Fruit fly (Drosophila melanogaster) whole organism, embryonic: ENCODE data around the gene dock.
A peak's percentile ranks its signal among the peaks of the same experiment; 100 is the strongest.

Experiments
- Antp ChIP-seq: fragments of 200-800 bp; sonication (Bioruptor generic); optimal IDR thresholded peaks from 3 replicates; lab custom pipeline; 2016; ENCODE audit warnings: missing biosample characterization, missing genetic modification characterization
- Asciz ChIP-seq: fragments of 200-800 bp; sonication (Bioruptor generic); optimal IDR thresholded peaks from 2 replicates; lab custom pipeline; 2017; ENCODE audit warnings: missing biosample characterization, mild to moderate bottlenecking, missing genetic modification characterization, missing genetic modification reagents
- C15 ChIP-seq: fragments of 200-800 bp; sonication (Bioruptor generic); IDR thresholded peaks from 3 replicates; pipeline ENCODE4 v1.3.6; 2022; ENCODE audit warnings: missing biosample characterization, missing genetic modification characterization
- CG10565 ChIP-seq: fragments of 200-800 bp; sonication (Bioruptor generic); optimal IDR thresholded peaks from 3 replicates; lab custom pipeline; 2016; ENCODE audit warnings: missing biosample characterization, mild to moderate bottlenecking, missing genetic modification characterization
- CG10959 ChIP-seq: fragments of 200-800 bp; sonication (Bioruptor generic); IDR thresholded peaks from 2 replicates; pipeline ENCODE4 v1.3.6; 2022; ENCODE audit warnings: missing biosample characterization, missing genetic modification characterization
- CG10979 ChIP-seq: fragments of 200-800 bp; sonication (Bioruptor generic); optimal IDR thresholded peaks from 2 replicates; lab custom pipeline; 2018; ENCODE audit warnings: missing biosample characterization, mild to moderate bottlenecking, missing genetic modification characterization, moderate library complexity
- CG11247 ChIP-seq: fragments of 200-800 bp; sonication (Bioruptor generic); IDR thresholded peaks from 2 replicates; pipeline ENCODE4 v1.3.6; 2022; ENCODE audit warnings: missing biosample characterization, missing genetic modification characterization
- CG11696 ChIP-seq: fragments of 200-800 bp; sonication (Bioruptor generic); IDR thresholded peaks from 2 replicates; pipeline ENCODE4 v1.3.6; 2022; ENCODE audit warnings: missing biosample characterization, missing genetic modification characterization
- CG13424 ChIP-seq: fragments of 200-800 bp; sonication (Bioruptor generic); optimal IDR thresholded peaks from 2 replicates; lab custom pipeline; 2019; ENCODE audit warnings: missing biosample characterization, mild to moderate bottlenecking, missing genetic modification characterization, moderate library complexity
- CG15479 ChIP-seq: fragments of 200-800 bp; sonication (Bioruptor generic); optimal IDR thresholded peaks from 3 replicates; lab custom pipeline; 2019; ENCODE audit warnings: missing biosample characterization, mild to moderate bottlenecking, missing genetic modification characterization, moderate library complexity
- CG17612 ChIP-seq: fragments of 200-800 bp; sonication (Bioruptor generic); IDR thresholded peaks from 2 replicates; pipeline ENCODE4 v1.3.6; 2022; ENCODE audit warnings: missing biosample characterization, missing genetic modification characterization
- CG18476 ChIP-seq: fragments of 200-800 bp; sonication (Bioruptor generic); optimal IDR thresholded peaks from 2 replicates; lab custom pipeline; 2016; ENCODE audit warnings: missing biosample characterization, mild to moderate bottlenecking, missing genetic modification characterization
- CG3065 ChIP-seq: fragments of 200-800 bp; sonication (Bioruptor generic); optimal IDR thresholded peaks from 2 replicates; lab custom pipeline; 2016; ENCODE audit warnings: missing biosample characterization, missing genetic modification characterization
- CG31365 ChIP-seq: fragments of 200-800 bp; sonication (Bioruptor generic); optimal IDR thresholded peaks from 2 replicates; lab custom pipeline; 2018; ENCODE audit warnings: missing biosample characterization, mild to moderate bottlenecking, missing genetic modification characterization
- CG34376 ChIP-seq: fragments of 200-800 bp; sonication (Bioruptor generic); optimal IDR thresholded peaks from 2 replicates; lab custom pipeline; 2018; ENCODE audit warnings: missing biosample characterization, mild to moderate bottlenecking, missing genetic modification characterization
- CG3726 ChIP-seq: fragments of 200-800 bp; sonication (Bioruptor generic); IDR thresholded peaks from 3 replicates; pipeline ENCODE4, ENCODE4 v1.3.6; 2022; ENCODE audit warnings: missing biosample characterization, missing genetic modification characterization
- CG4854 ChIP-seq: fragments of 200-800 bp; sonication (Bioruptor generic); optimal IDR thresholded peaks from 2 replicates; lab custom pipeline; 2016; ENCODE audit warnings: missing biosample characterization, missing genetic modification characterization, inconsistent platforms
- CG7372 ChIP-seq: fragments of 200-800 bp; sonication (Bioruptor generic); IDR thresholded peaks from 2 replicates; pipeline ENCODE4 v1.3.6; 2022; ENCODE audit warnings: missing biosample characterization, missing genetic modification characterization
- CG7987 ChIP-seq: fragments of 200-800 bp; sonication (Bioruptor generic); optimal IDR thresholded peaks from 2 replicates; lab custom pipeline; 2018; ENCODE audit warnings: missing biosample characterization, mild to moderate bottlenecking, missing genetic modification characterization, moderate library complexity
- D19B ChIP-seq: fragments of 200-800 bp; sonication (Bioruptor generic); optimal IDR thresholded peaks from 2 replicates; lab custom pipeline; 2017; ENCODE audit warnings: missing biosample characterization, mild to moderate bottlenecking, missing genetic modification characterization
- Doc2 ChIP-seq: fragments of 200-800 bp; sonication (Bioruptor generic); IDR thresholded peaks from 2 replicates; pipeline ENCODE4 v1.3.6; 2022; ENCODE audit warnings: missing biosample characterization, missing genetic modification characterization
- H15 ChIP-seq: fragments of 200-800 bp; sonication (Bioruptor generic); IDR thresholded peaks from 3 replicates; pipeline ENCODE4 v1.3.6; 2022; ENCODE audit warnings: missing biosample characterization, missing genetic modification characterization
- H2.0 ChIP-seq: fragments of 200-800 bp; sonication (Bioruptor generic); IDR thresholded peaks from 2 replicates; pipeline ENCODE4 v1.3.6; 2022; ENCODE audit warnings: missing biosample characterization, missing genetic modification characterization
- Hsf ChIP-seq: fragments of 200-800 bp; sonication (Bioruptor generic); optimal IDR thresholded peaks from 3 replicates; lab custom pipeline; 2016; ENCODE audit warnings: missing biosample characterization, missing genetic modification characterization
- Med ChIP-seq: fragments of 200-800 bp; sonication (Bioruptor generic); peaks from one replicate; lab custom pipeline; 2016; ENCODE audit warnings: missing biosample characterization, missing genetic modification characterization, mild to moderate bottlenecking, inconsistent platforms, moderate library complexity
- NFAT ChIP-seq: fragments of 200-800 bp; sonication (Bioruptor generic); IDR thresholded peaks from 2 replicates; pipeline ENCODE4 v1.3.6; 2022; ENCODE audit warnings: missing biosample characterization, missing genetic modification characterization
- ac ChIP-seq: fragments of 200-800 bp; sonication (Bioruptor generic); optimal IDR thresholded peaks from 3 replicates; lab custom pipeline; 2017; ENCODE audit warnings: missing biosample characterization, mild to moderate bottlenecking, missing genetic modification characterization
- ato ChIP-seq: fragments of 200-800 bp; sonication (Bioruptor generic); IDR thresholded peaks from 2 replicates; pipeline ENCODE4 v1.3.6; 2022; ENCODE audit warnings: missing biosample characterization, missing genetic modification characterization; ENCODE audit not compliant: partially characterized antibody
- bowl ChIP-seq: fragments of 200-800 bp; sonication (Bioruptor generic); IDR thresholded peaks from 2 replicates; pipeline ENCODE4 v1.3.6; 2022; ENCODE audit warnings: missing biosample characterization, missing genetic modification characterization
- dmrt11E ChIP-seq: fragments of 200-800 bp; sonication (Bioruptor generic); optimal IDR thresholded peaks from 3 replicates; lab custom pipeline; 2018; ENCODE audit warnings: missing biosample characterization, mild to moderate bottlenecking, missing genetic modification characterization, moderate library complexity
- ewg ChIP-seq: fragments of 200-800 bp; sonication (Bioruptor generic); optimal IDR thresholded peaks from 3 replicates; lab custom pipeline; 2017; ENCODE audit warnings: mild to moderate bottlenecking, missing biosample characterization, missing genetic modification reagents, missing genetic modification characterization
- exex ChIP-seq: fragments of 200-800 bp; sonication (Bioruptor generic); optimal IDR thresholded peaks from 4 replicates; lab custom pipeline; 2018; ENCODE audit warnings: missing biosample characterization, mild to moderate bottlenecking, missing genetic modification characterization, moderate library complexity
- eyg ChIP-seq: fragments of 200-800 bp; sonication (Bioruptor generic); optimal IDR thresholded peaks from 3 replicates; lab custom pipeline; 2016; ENCODE audit warnings: missing biosample characterization, missing genetic modification characterization
- fd64A ChIP-seq: fragments of 200-800 bp; sonication (Bioruptor generic); optimal IDR thresholded peaks from 3 replicates; lab custom pipeline; 2018; ENCODE audit warnings: missing biosample characterization, mild to moderate bottlenecking, missing genetic modification characterization
- grau ChIP-seq: fragments of 200-800 bp; optimal IDR thresholded peaks from 3 replicates; lab custom pipeline; 2019; ENCODE audit warnings: missing biosample characterization, mild to moderate bottlenecking, missing genetic modification characterization, moderate library complexity
- ham ChIP-seq: fragments of 200-800 bp; sonication (Bioruptor generic); IDR thresholded peaks from 2 replicates; pipeline ENCODE4 v1.3.6; 2022; ENCODE audit warnings: missing biosample characterization, missing genetic modification characterization
- insv ChIP-seq, 2 experiments: fragments of 200-800 bp; sonication (Bioruptor generic); optimal IDR thresholded peaks; 3 replicates each; lab custom pipeline; 2016 to 2018; ENCODE audit warnings: missing biosample characterization in 2 of 2, missing genetic modification characterization in 2 of 2
- lola ChIP-seq, 3 experiments: fragments of >200 bp in 2 of 3; fragments of 200-800 bp in 1 of 3; sonication (Bioruptor generic) in 1 of 3; optimal IDR thresholded peaks; 2 replicates each; lab custom pipeline; 2017 to 2019; ENCODE audit warnings: missing biosample characterization in 3 of 3, missing genetic modification characterization in 3 of 3, mild to moderate bottlenecking in 1 of 3, moderate library complexity in 1 of 3
- mld ChIP-seq: fragments of 200-800 bp; sonication (Bioruptor generic); IDR thresholded peaks from 3 replicates; pipeline ENCODE4 v1.3.6; 2022; ENCODE audit warnings: missing biosample characterization, missing genetic modification characterization; ENCODE audit not compliant: partially characterized antibody
- odd ChIP-seq: fragments of 200-800 bp; sonication (Bioruptor generic); optimal IDR thresholded peaks from 2 replicates; lab custom pipeline; 2017; ENCODE audit warnings: missing biosample characterization, mild to moderate bottlenecking, missing genetic modification characterization
- otp ChIP-seq: fragments of 200-800 bp; sonication (Bioruptor generic); IDR thresholded peaks from 3 replicates; pipeline ENCODE4, ENCODE4 v1.3.6; 2022; ENCODE audit warnings: missing biosample characterization, missing genetic modification characterization
- p53 ChIP-seq: fragments of 200-800 bp; sonication (Bioruptor generic); optimal IDR thresholded peaks from 2 replicates; lab custom pipeline; 2016; ENCODE audit warnings: missing biosample characterization, missing genetic modification characterization
- pnt ChIP-seq: fragments of 200-800 bp; sonication (Bioruptor generic); optimal IDR thresholded peaks from 3 replicates; lab custom pipeline; 2016; ENCODE audit warnings: missing biosample characterization, missing genetic modification characterization
- sens-2 ChIP-seq: fragments of 200-800 bp; sonication (Bioruptor generic); IDR thresholded peaks from 2 replicates; pipeline ENCODE4 v1.3.6; 2022; ENCODE audit warnings: missing biosample characterization, missing genetic modification characterization
- slp2 ChIP-seq: fragments of 200-800 bp; sonication (Bioruptor generic); optimal IDR thresholded peaks from 2 replicates; lab custom pipeline; 2016; ENCODE audit warnings: missing biosample characterization, missing genetic modification characterization
- so ChIP-seq: fragments of 200-800 bp; sonication (Bioruptor generic); IDR thresholded peaks from 3 replicates; pipeline ENCODE4 v1.3.6; 2022; ENCODE audit warnings: missing biosample characterization, missing genetic modification characterization
- tin ChIP-seq: fragments of 200-800 bp; sonication (Bioruptor generic); optimal IDR thresholded peaks from 3 replicates; lab custom pipeline; 2016; ENCODE audit warnings: missing biosample characterization, missing genetic modification characterization
- twi ChIP-seq: fragments of 200-800 bp; optimal IDR thresholded peaks from 2 replicates; lab custom pipeline; 2019; ENCODE audit warnings: missing biosample characterization, mild to moderate bottlenecking, missing genetic modification characterization, moderate library complexity
- wdn ChIP-seq: fragments of 200-800 bp; sonication (Bioruptor generic); IDR thresholded peaks from 2 replicates; pipeline ENCODE4 v1.3.6; 2022; ENCODE audit warnings: missing biosample characterization, missing genetic modification characterization
- z ChIP-seq: fragments of 200-800 bp; sonication (Bioruptor generic); IDR thresholded peaks from 3 replicates; pipeline ENCODE4 v1.3.6; 2022; ENCODE audit warnings: missing biosample characterization, missing genetic modification characterization
- zf30C ChIP-seq: fragments of 200-800 bp; sonication (Bioruptor generic); optimal IDR thresholded peaks from 3 replicates; lab custom pipeline; 2018; ENCODE audit warnings: missing biosample characterization, mild to moderate bottlenecking, missing genetic modification characterization
- zfh1 ChIP-seq: fragments of 200-800 bp; sonication (Bioruptor generic); IDR thresholded peaks from 3 replicates; pipeline ENCODE4 v1.3.6; 2022; ENCODE audit warnings: missing biosample characterization, missing genetic modification characterization

Gene dock

DNA sequence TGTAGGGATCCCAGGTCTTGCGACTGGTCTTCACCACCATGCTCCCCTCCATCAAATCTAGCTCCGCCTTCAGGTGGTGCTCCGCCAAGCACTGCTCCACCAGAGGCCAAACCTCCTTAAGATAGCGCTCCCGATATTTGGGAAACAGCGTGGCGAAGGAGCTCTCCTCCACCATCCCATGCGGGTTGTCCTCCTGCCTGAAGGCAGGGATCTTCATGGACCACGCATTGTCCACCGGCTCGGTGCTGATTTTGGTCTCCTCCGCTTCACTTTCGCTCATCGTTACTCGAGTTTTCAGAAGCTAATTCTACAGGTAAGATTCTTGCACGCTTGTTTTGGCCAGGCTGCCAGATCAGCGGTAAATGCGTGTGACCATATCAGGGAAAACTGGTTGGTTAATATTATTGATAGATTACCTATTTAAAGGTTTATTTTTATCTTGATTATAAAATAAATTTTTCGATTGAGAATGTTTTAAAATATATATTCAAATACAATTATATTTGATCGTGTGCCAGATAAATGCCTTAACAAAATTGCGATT, 43.8 kb downstream of the dock start, which contains the start of gene dbe (continued):
- TF ChIP-seq CG18476 (GFP tag; lab: Kevin White, UChicago) (no peak), CG10979 (no peak), CG3065 (GFP tag; lab: Kevin White, UChicago) (no peak), Antp (no peak), H15 (GFP tag; lab: Robert Waterston, UW) (no peak), CG4854 (GFP tag; lab: Kevin White, UChicago) (no peak), grau (tag; lab: Kevin White, UChicago) (peak; percentile 37), otp (GFP tag; lab: Robert Waterston, UW) (no peak), insv (GFP tag; optimal IDR thresholded peaks at IDR 0.05; lab: Kevin White, UChicago) (no peak), pnt (GFP tag; lab: Kevin White, UChicago) (no peak), CG10565 (GFP tag; lab: Kevin White, UChicago) (no peak), fd64A (GFP tag; lab: Kevin White, UChicago) (no peak), odd (GFP tag; lab: Kevin White, UChicago) (no peak), p53 (GFP tag; lab: Kevin White, UChicago) (no peak), CG3726 (GFP tag; lab: Robert Waterston, UW) (no peak), CG11247 (GFP tag; lab: Robert Waterston, UW) (no peak), Doc2 (GFP tag; lab: Robert Waterston, UW) (no peak), CG13424 (tag; lab: Kevin White, UChicago) (peak; percentile 48), ac (GFP tag; lab: Kevin White, UChicago) (no peak), Hsf (GFP tag; lab: Kevin White, UChicago) (no peak), twi (no peak), ewg (GFP tag; lab: Kevin White, UChicago) (no peak), tin (GFP tag; lab: Kevin White, UChicago) (no peak), ato (GFP tag; lab: Robert Waterston, UW) (no peak), CG11696 (GFP tag; lab: Robert Waterston, UW) (no peak), slp2 (GFP tag; lab: Kevin White, UChicago) (no peak), Med (GFP tag; lab: Kevin White, UChicago) (peak; percentile 75), sens-2 (GFP tag; lab: Robert Waterston, UW) (no peak), zfh1 (no peak), bowl (GFP tag; lab: Robert Waterston, UW) (no peak), CG31365 (no peak), dmrt11E (tag; lab: Kevin White, UChicago) (no peak), zf30C (GFP tag; lab: Kevin White, UChicago) (no peak), CG7987 (GFP tag; lab: Kevin White, UChicago) (no peak), eyg (GFP tag; lab: Kevin White, UChicago) (no peak), z (GFP tag; lab: Robert Waterston, UW) (no peak), CG34376 (GFP tag; lab: Kevin White, UChicago) (no peak), exex (no peak), wdn (no peak), H2.0 (GFP tag; lab: Robert Waterston, UW) (no peak), NFAT (GFP tag; lab: Robert Waterston, UW) (no peak), mld (no peak), C15 (GFP tag; lab: Robert Waterston, UW) (no peak), Asciz (GFP tag; lab: Kevin White, UChicago) (no peak), so (GFP tag; lab: Robert Waterston, UW) (no peak), CG7372 (no peak), D19B (no peak), lola (GFP tag; optimal IDR thresholded peaks at IDR 0.05; lab: Kevin White, UChicago) (peak in 1 of 3 experiments; percentile 3), CG17612 (GFP tag; lab: Robert Waterston, UW) (no peak), ham (GFP tag; lab: Robert Waterston, UW) (no peak), CG15479 (GFP tag; lab: Kevin White, UChicago) (no peak), CG10959 (GFP tag; lab: Robert Waterston, UW) (no peak)
